Worm (Caenorhabditis elegans): ENCODE results near the gene srj-9.

- no peak for TF ChIP-seq nhr-11 (tag; optimal IDR thresholded peaks at IDR 0.05)
- TF ChIP-seq unc-86 (tag; optimal IDR thresholded peaks at IDR 0.05): no peak
- TF ChIP-seq ceh-48 (tag; optimal IDR thresholded peaks at IDR 0.05): no peak
- TF ChIP-seq ceh-2 (tag; optimal IDR thresholded peaks at IDR 0.05): no peak
- no peak for TF ChIP-seq fkh-10 (GFP tag; optimal IDR thresholded peaks at IDR 0.05)
- no peak for TF ChIP-seq fkh-6 (tag; optimal IDR thresholded peaks at IDR 0.05)
- no peak for TF ChIP-seq ceh-6 (GFP tag; optimal IDR thresholded peaks at IDR 0.05)
- TF ChIP-seq odd-2 (tag; optimal IDR thresholded peaks at IDR 0.05): no peak
- TF ChIP-seq dmd-4 (tag; optimal IDR thresholded peaks at IDR 0.05; ENCODE audit: borderline replicate concordance): no peak
- no peak for TF ChIP-seq Y22D7AL.16 (tag; optimal IDR thresholded peaks at IDR 0.05)
Measured at ce11 chrV:3451646-3452045, 19.9 kb downstream of the srj-9 start.
